Worm (Caenorhabditis elegans) whole organism, late embryonic: ENCODE results near the gene srg-53.

Experiments used
- K09A11.1 ChIP-seq: sonication (generic microtip); optimal IDR thresholded peaks from 2 replicates; lab custom pipeline; 2017; ENCODE audit warnings: antibody characterized with exemption, mild to moderate bottlenecking, missing genetic modification characterization, missing compliant biosample characterization; ENCODE audit not compliant: insufficient read depth
- ama-1 ChIP-seq: fragments of 150-350 bp; optimal IDR thresholded peaks from 2 replicates; lab custom pipeline; 2014
- ceh-14 ChIP-seq: sonication (generic microtip); optimal IDR thresholded peaks from 2 replicates; lab custom pipeline; 2016; ENCODE audit warnings: missing genotype, missing genetic modification characterization, missing compliant biosample characterization
- ceh-24 ChIP-seq: sonication (generic microtip); optimal IDR thresholded peaks from 2 replicates; lab custom pipeline; 2016; ENCODE audit warnings: mild to moderate bottlenecking, missing genetic modification characterization, missing compliant biosample characterization
- dve-1 ChIP-seq: sonication (generic microtip); optimal IDR thresholded peaks from 2 replicates; lab custom pipeline; 2017; ENCODE audit warnings: antibody characterized with exemption, mild to moderate bottlenecking, missing genetic modification characterization, missing compliant biosample characterization
- mec-3 ChIP-seq: sonication (generic microtip); optimal IDR thresholded peaks from 2 replicates; lab custom pipeline; 2016; ENCODE audit warnings: borderline replicate concordance, missing genetic modification characterization, missing compliant biosample characterization
- nhr-11 ChIP-seq: fragments of 150-350 bp; optimal IDR thresholded peaks from 2 replicates; lab custom pipeline; 2014; ENCODE audit warnings: missing biosample characterization, missing genetic modification characterization
- pag-3 ChIP-seq: sonication (generic microtip); optimal IDR thresholded peaks from 2 replicates; lab custom pipeline; 2016; ENCODE audit warnings: missing compliant biosample characterization, missing genetic modification characterization, borderline replicate concordance
- unc-55 ChIP-seq: sonication (generic microtip); optimal IDR thresholded peaks from 2 replicates; lab custom pipeline; 2017; ENCODE audit warnings: missing biosample characterization, missing genetic modification reagents, missing genetic modification characterization
- zip-5 ChIP-seq: sonication (generic microtip); optimal IDR thresholded peaks from 2 replicates; lab custom pipeline; 2016; ENCODE audit warnings: missing genetic modification characterization, missing compliant biosample characterization

DNA sequence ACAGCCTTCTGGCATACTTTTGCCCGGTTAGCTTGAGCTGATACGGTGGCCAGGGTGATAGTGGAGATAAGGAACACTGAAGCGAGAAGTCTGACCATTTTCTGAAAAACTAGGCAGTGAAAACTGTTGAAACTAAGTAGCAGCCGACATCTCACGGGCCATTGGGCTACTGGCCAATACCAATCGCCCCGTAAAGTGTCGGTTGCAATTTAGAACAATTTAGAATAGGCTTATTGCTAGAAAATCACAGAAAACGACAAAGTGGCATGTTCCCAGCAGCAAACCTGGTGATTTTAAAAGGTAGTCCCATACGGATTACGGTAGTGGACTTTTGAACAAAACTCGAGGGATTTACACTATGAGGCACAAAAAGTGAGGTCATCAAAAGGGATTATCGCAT, 8.2 kb upstream of the srg-53 start, which contains the start of gene T02B11.4:
- TF ChIP-seq K09A11.1 (no peak), ceh-24 (no peak), ceh-14 (tag; lab: Kevin White, UChicago) (no peak), dve-1 (tag; lab: Kevin White, UChicago) (no peak), unc-55 (GFP tag; lab: Kevin White, UChicago) (no peak), nhr-11 (tag; lab: Kevin White, UChicago) (no peak), ama-1 (no peak), mec-3 (no peak), zip-5 (tag; lab: Kevin White, UChicago) (no peak), pag-3 (no peak)
